Worm (Caenorhabditis elegans): ENCODE results near the gene ugt-37.

DNA sequence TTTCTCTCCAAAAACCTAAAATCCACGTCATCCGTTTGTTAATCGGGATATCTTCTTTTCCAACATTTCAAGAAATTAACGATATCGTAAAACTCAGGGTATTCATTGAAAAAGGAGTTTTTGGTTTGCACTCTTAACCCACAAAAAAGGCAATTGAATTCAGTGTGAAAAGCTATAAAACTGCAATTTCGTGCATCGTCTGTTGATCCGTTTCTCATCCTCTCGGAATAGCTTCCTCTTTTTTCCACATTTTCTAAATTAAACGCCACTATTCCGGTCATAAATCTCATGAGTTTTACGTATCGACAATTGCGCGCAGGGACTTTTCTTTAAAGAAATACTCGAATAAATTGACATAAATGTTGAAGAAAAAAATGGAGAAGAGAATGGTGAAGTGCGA, 32.9 kb downstream of the ugt-37 start:
- no peak for TF ChIP-seq ztf-11 (tag; optimal IDR thresholded peaks at IDR 0.05)
- no peak for TF ChIP-seq hlh-11 (tag; optimal IDR thresholded peaks at IDR 0.05)
- no peak for TF ChIP-seq lin-13 (GFP tag; optimal IDR thresholded peaks at IDR 0.05)
- no peak for TF ChIP-seq Y5F2A.4 (GFP tag; optimal IDR thresholded peaks at IDR 0.05)
- TF ChIP-seq snpc-1.2 (GFP tag; IDR thresholded peaks at IDR 0.05): no peak
- no peak for TF ChIP-seq ZK546.5 (tag; optimal IDR thresholded peaks at IDR 0.05)
- TF ChIP-seq unc-39 (tag; optimal IDR thresholded peaks at IDR 0.05): no peak
- TF ChIP-seq F37D6.2 (tag; optimal IDR thresholded peaks at IDR 0.05): no peak

All from whole organism, L4 larva.